Fruit fly (Drosophila melanogaster) whole organism, adult: Measurements from ENCODE around the gene Ranbp16.

ENCODE experiments used
- CG11617 ChIP-seq: fragments of 200-800 bp; sonication (Bioruptor generic); optimal IDR thresholded peaks from 2 replicates; lab custom pipeline; 2017; ENCODE audit warnings: mild to moderate bottlenecking, missing biosample characterization, missing genetic modification reagents, missing genetic modification characterization
- CG12768 ChIP-seq: fragments of 200-800 bp; sonication (Bioruptor generic); optimal IDR thresholded peaks from 2 replicates; lab custom pipeline; 2017; ENCODE audit warnings: missing biosample characterization, missing genetic modification characterization, mild to moderate bottlenecking, moderate library complexity, missing genetic modification reagents
- CG14711 ChIP-seq: fragments of 200-800 bp; sonication (Bioruptor generic); optimal IDR thresholded peaks from 2 replicates; lab custom pipeline; 2018; ENCODE audit warnings: missing biosample characterization, mild to moderate bottlenecking, missing genetic modification characterization, moderate library complexity
- CG1620 ChIP-seq: fragments of 200-800 bp; sonication (Bioruptor generic); optimal IDR thresholded peaks from 2 replicates; lab custom pipeline; 2016; ENCODE audit warnings: missing biosample characterization, missing genetic modification characterization
- CG33017 ChIP-seq: fragments of 200-800 bp; sonication (Bioruptor generic); optimal IDR thresholded peaks from 2 replicates; lab custom pipeline; 2018; ENCODE audit warnings: missing biosample characterization, mild to moderate bottlenecking, missing genetic modification characterization, moderate library complexity
- CG5204 ChIP-seq: fragments of 200-800 bp; sonication (Bioruptor generic); optimal IDR thresholded peaks from 2 replicates; lab custom pipeline; 2016; ENCODE audit warnings: missing biosample characterization, missing genetic modification characterization
- CG7045 ChIP-seq: fragments of 200-800 bp; sonication (Bioruptor generic); optimal IDR thresholded peaks from 2 replicates; lab custom pipeline; 2017; ENCODE audit warnings: missing biosample characterization, mild to moderate bottlenecking, missing genetic modification characterization
- CG7101 ChIP-seq: fragments of 200-800 bp; sonication (Bioruptor generic); optimal IDR thresholded peaks from 2 replicates; lab custom pipeline; 2018; ENCODE audit warnings: missing biosample characterization, mild to moderate bottlenecking, missing genetic modification characterization, moderate library complexity
- Clk ChIP-seq: fragments of 200-800 bp; sonication (Bioruptor generic); optimal IDR thresholded peaks from 2 replicates; lab custom pipeline; 2017; ENCODE audit warnings: missing biosample characterization, missing genetic modification characterization
- Crg-1 ChIP-seq: fragments of 200-800 bp; sonication (Bioruptor generic); optimal IDR thresholded peaks from 2 replicates; lab custom pipeline; 2016; ENCODE audit warnings: missing biosample characterization, missing genetic modification characterization
- Mnt ChIP-seq: fragments of 200-800 bp; sonication (Bioruptor generic); optimal IDR thresholded peaks from 2 replicates; lab custom pipeline; 2016; ENCODE audit warnings: missing biosample characterization, mild to moderate bottlenecking, missing genetic modification characterization
- bab1 ChIP-seq: fragments of 200-800 bp; sonication (Bioruptor generic); optimal IDR thresholded peaks from 3 replicates; lab custom pipeline; 2019; ENCODE audit warnings: missing biosample characterization, mild to moderate bottlenecking, missing genetic modification characterization, moderate library complexity
- cic ChIP-seq: fragments of 200-800 bp; sonication (Bioruptor generic); optimal IDR thresholded peaks from 2 replicates; lab custom pipeline; 2017; ENCODE audit warnings: missing biosample characterization, mild to moderate bottlenecking, missing genetic modification characterization, moderate library complexity
- cnc ChIP-seq, 2 experiments: fragments of >200 bp; optimal IDR thresholded peaks; 2 replicates each; lab custom pipeline; 2017
- kay ChIP-seq: fragments of 200-800 bp; sonication (Bioruptor generic); peaks from one replicate; lab custom pipeline; 2016; ENCODE audit warnings: missing biosample characterization, missing genetic modification characterization, borderline replicate concordance
- ovo ChIP-seq: fragments of 200-800 bp; sonication (Bioruptor generic); optimal IDR thresholded peaks from 2 replicates; lab custom pipeline; 2016; ENCODE audit warnings: missing biosample characterization, missing genetic modification characterization
- pad ChIP-seq: fragments of 200-800 bp; sonication (Bioruptor generic); optimal IDR thresholded peaks from 3 replicates; lab custom pipeline; 2017; ENCODE audit warnings: missing biosample characterization, missing genetic modification characterization, mild to moderate bottlenecking, moderate library complexity, missing genetic modification reagents
- tj ChIP-seq: fragments of 200-800 bp; sonication (Bioruptor generic); optimal IDR thresholded peaks from 3 replicates; lab custom pipeline; 2017; ENCODE audit warnings: missing biosample characterization, mild to moderate bottlenecking, missing genetic modification characterization, moderate library complexity
- toe ChIP-seq: fragments of 200-800 bp; sonication (Bioruptor generic); optimal IDR thresholded peaks from 2 replicates; lab custom pipeline; 2016; ENCODE audit warnings: missing biosample characterization, missing genetic modification characterization

Ranbp16 gene

DNA sequence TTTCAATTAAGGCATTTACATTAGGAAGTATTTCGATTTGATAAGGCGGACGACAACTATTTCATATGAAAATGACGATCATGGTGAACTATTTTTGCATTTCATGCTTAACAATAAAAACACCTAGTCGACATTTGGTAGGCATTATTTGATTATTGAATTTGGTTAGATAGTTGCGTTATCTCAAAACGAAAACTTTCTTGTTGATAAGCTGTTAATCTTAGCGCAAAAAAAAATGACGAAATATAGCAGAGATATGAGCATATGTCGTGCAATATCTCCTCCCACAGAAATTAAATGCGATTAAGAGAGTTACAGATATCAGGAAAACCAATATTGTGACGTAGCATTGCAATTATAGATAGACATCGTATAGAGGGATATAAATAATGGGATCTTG is 44.9 kb downstream of the Ranbp16 start:
- no peak for TF ChIP-seq cic
- no peak for TF ChIP-seq ovo (GFP tag; lab: Kevin White, UChicago)
- no peak for TF ChIP-seq CG14711 (tag; lab: Kevin White, UChicago)
- no peak for TF ChIP-seq CG7045
- no peak for TF ChIP-seq CG33017 (tag; lab: Kevin White, UChicago)
- no peak for TF ChIP-seq CG1620 (GFP tag; lab: Kevin White, UChicago)
- no peak for TF ChIP-seq Mnt (GFP tag; lab: Kevin White, UChicago)
- no peak for TF ChIP-seq toe (GFP tag; lab: Kevin White, UChicago)
- TF ChIP-seq CG7101 (tag; lab: Kevin White, UChicago), result no peak
- TF ChIP-seq Clk (GFP tag; lab: Kevin White, UChicago), result no peak
- TF ChIP-seq bab1 (GFP tag; lab: Kevin White, UChicago), result no peak
- TF ChIP-seq tj (GFP tag; lab: Kevin White, UChicago), result no peak
- TF ChIP-seq CG5204 (GFP tag; lab: Kevin White, UChicago), result no peak
- TF ChIP-seq CG12768, result no peak

DNA sequence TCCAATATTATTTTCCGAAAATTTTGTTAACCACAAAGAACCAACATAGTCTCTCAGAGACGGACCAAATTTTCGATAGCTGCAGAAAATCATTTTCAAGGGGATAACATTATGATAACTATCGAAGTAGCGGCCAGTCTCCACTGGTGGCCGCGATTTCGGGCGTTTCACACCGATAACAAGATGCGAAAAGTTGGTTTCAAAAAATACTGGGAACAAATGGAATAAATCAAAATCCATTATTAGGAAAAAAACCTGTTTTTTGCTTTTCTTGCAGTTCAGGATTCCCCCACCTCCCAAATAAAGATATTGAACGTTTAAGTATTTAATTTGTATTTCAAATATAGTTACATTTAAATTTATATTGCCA is 46.4 kb downstream of the Ranbp16 start, which contains the start of gene tay:
TSS of gene tay (minus strand) at position 65 of the 370 bp plus-strand sequence.
- TF ChIP-seq cnc (optimal IDR thresholded peaks at IDR 0.05; lab: Kevin White, UChicago) (no peak), kay (peak; percentile 26)

DNA sequence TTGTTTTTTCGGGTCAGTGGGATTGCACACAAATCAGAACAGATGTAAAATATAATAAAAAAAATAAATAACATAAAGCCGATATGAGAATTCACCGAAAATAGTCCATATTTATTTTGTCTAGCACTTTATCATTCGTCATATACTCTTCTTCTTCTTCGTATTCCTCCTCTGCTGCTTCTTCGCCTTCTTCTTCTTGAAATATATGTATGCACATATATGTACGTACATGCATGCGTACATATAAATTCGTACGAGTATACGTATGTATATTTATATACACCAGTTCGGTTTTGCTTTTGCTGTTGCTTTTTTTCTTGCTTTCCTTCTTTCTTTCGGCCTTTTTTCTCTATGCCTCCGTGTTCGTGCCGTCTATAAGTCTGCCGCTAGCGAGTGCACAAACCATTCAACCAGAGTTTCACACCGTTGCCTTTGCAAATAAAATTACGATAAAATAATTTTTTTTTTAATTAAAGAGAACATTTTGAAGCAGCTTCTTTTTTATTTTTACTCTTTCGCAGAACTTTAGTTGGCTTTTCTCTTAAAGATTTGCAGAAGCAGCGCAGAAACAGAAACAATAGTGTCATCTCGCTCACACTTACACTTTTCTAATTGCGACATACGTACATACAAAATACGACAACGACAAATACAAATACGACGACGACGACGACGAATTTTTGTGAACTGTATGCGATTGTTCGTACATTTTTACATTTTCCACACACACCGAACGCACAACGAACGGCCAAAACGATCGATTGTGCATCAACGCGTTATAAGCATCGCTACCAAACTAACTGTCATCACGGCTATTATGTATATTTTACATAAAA is 47.0 kb downstream of the Ranbp16 start:
- TF ChIP-seq CG7045 (no peak), CG33017 (tag; lab: Kevin White, UChicago) (peak; percentile 63), pad (GFP tag; lab: Kevin White, UChicago) (peak; percentile 2), CG14711 (tag; lab: Kevin White, UChicago) (peak; percentile 58), bab1 (GFP tag; lab: Kevin White, UChicago) (peak; percentile 43), Mnt (GFP tag; lab: Kevin White, UChicago) (peak; percentile 78), ovo (GFP tag; lab: Kevin White, UChicago) (no peak), CG12768 (peak; percentile 37), tj (GFP tag; lab: Kevin White, UChicago) (peak; percentile 74), toe (GFP tag; lab: Kevin White, UChicago) (no peak), CG7101 (tag; lab: Kevin White, UChicago) (peak; percentile 67), CG1620 (GFP tag; lab: Kevin White, UChicago) (peak; percentile 42), cic (peak; percentile 93), Crg-1 (peak; percentile 53), CG11617 (GFP tag; lab: Kevin White, UChicago) (peak; percentile 88), Clk (GFP tag; lab: Kevin White, UChicago) (no peak), kay (peak; percentile 99), CG5204 (GFP tag; lab: Kevin White, UChicago) (no peak)
